Worm (Caenorhabditis elegans): ENCODE measurements around the gene M57.1.

DNA sequence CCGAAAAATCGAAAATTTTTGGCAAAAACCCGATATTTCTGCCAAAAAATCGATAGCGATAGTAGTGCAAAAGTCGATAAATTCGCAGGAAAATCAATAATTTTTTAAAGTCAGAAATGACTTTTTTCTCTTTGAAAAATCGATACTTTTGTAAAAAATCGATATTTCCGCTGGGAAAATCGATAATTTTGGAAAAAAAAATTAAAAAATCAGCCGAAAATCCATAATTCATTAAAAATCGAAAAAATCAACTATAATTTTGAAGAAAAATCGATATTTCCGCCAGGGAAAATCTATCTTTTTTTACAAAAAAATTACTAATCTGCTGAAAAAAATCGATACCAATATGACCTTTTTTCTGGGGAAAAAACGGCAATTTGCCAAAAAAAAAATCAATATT, 732 bp upstream of the M57.1 start:
- TF ChIP-seq mep-1 (tag; optimal IDR thresholded peaks at IDR 0.05) (no peak), rnt-1 (tag; optimal IDR thresholded peaks at IDR 0.05) (no peak), egl-27 (tag; optimal IDR thresholded peaks at IDR 0.05) (no peak), lin-35 (GFP tag; optimal IDR thresholded peaks at IDR 0.05) (no peak), unc-86 (tag; optimal IDR thresholded peaks at IDR 0.05) (no peak), aha-1 (tag; optimal IDR thresholded peaks at IDR 0.05) (no peak), nhr-28 (tag; optimal IDR thresholded peaks at IDR 0.05) (no peak), unc-130 (tag; optimal IDR thresholded peaks at IDR 0.05) (no peak), elt-2 (tag; optimal IDR thresholded peaks at IDR 0.05) (no peak), jun-1 (tag; optimal IDR thresholded peaks at IDR 0.05) (no peak), unc-62 (GFP tag; optimal IDR thresholded peaks at IDR 0.05) (no peak), irx-1 (tag; optimal IDR thresholded peaks at IDR 0.05) (no peak)
